Worm (Caenorhabditis elegans) whole organism, L2 larva: Measurements from ENCODE around the gene pgp-3.
A peak's percentile ranks its signal among the peaks of the same experiment; 100 is the strongest.

Experiments
- C34F6.9 ChIP-seq: fragments of 150-350 bp; optimal IDR thresholded peaks from 2 replicates; lab custom pipeline; 2014; ENCODE audit warnings: missing biosample characterization, missing genetic modification characterization
- R02D3.7 ChIP-seq: fragments of 150-350 bp; optimal IDR thresholded peaks from 2 replicates; lab custom pipeline; 2014; ENCODE audit warnings: missing biosample characterization, missing genetic modification characterization
- aly-2 ChIP-seq: fragments of 150-350 bp; optimal IDR thresholded peaks from 2 replicates; lab custom pipeline; 2014; ENCODE audit warnings: missing biosample characterization, missing genetic modification characterization
- ama-1 ChIP-seq: fragments of 150-350 bp; optimal IDR thresholded peaks from 2 replicates; lab custom pipeline; 2018; ENCODE audit warnings: inconsistent platforms
- ceh-16 ChIP-seq: fragments of 150-350 bp; optimal IDR thresholded peaks from 2 replicates; lab custom pipeline; 2014; ENCODE audit warnings: missing biosample characterization, missing genetic modification characterization
- ceh-82 ChIP-seq: fragments of 150-350 bp; optimal IDR thresholded peaks from 2 replicates; lab custom pipeline; 2014; ENCODE audit warnings: missing biosample characterization, missing genetic modification characterization
- lin-39 ChIP-seq: fragments of 150-350 bp; optimal IDR thresholded peaks from 2 replicates; lab custom pipeline; 2014; ENCODE audit warnings: missing biosample characterization, missing genetic modification reagents, missing genetic modification characterization
- mab-5 ChIP-seq: fragments of 150-350 bp; optimal IDR thresholded peaks from 2 replicates; lab custom pipeline; 2014; ENCODE audit warnings: missing biosample characterization, missing genetic modification characterization
- nhr-12 ChIP-seq: fragments of 150-350 bp; optimal IDR thresholded peaks from 2 replicates; lab custom pipeline; 2014; ENCODE audit warnings: missing biosample characterization, missing genetic modification characterization
- nhr-25 ChIP-seq: fragments of 150-350 bp; sonication (generic microtip); optimal IDR thresholded peaks from 3 replicates; lab custom pipeline; 2014; ENCODE audit warnings: missing biosample characterization, missing genetic modification characterization
- sma-9 ChIP-seq, 2 experiments: fragments of 150-350 bp in 1 of 2; sonication (generic microtip) in 1 of 2; optimal IDR thresholded peaks; 2 replicates each; lab custom pipeline; 2014 to 2016; ENCODE audit warnings: missing genetic modification characterization in 2 of 2, mild to moderate bottlenecking in 1 of 2, missing biosample characterization in 1 of 2, missing compliant biosample characterization in 1 of 2, missing genetic modification reagents in 1 of 2, moderate library complexity in 1 of 2
- snpc-4 ChIP-seq: fragments of 150-350 bp; optimal IDR thresholded peaks from 2 replicates; lab custom pipeline; 2014; ENCODE audit warnings: missing biosample characterization, missing genetic modification characterization
- unc-55 ChIP-seq: fragments of 150-350 bp; sonication (generic microtip); optimal IDR thresholded peaks from 3 replicates; lab custom pipeline; 2014; ENCODE audit warnings: missing biosample characterization, missing genetic modification reagents, missing genetic modification characterization
- zag-1 ChIP-seq: fragments of 150-350 bp; optimal IDR thresholded peaks from 2 replicates; lab custom pipeline; 2014; ENCODE audit warnings: missing biosample characterization, missing genetic modification characterization

DNA sequence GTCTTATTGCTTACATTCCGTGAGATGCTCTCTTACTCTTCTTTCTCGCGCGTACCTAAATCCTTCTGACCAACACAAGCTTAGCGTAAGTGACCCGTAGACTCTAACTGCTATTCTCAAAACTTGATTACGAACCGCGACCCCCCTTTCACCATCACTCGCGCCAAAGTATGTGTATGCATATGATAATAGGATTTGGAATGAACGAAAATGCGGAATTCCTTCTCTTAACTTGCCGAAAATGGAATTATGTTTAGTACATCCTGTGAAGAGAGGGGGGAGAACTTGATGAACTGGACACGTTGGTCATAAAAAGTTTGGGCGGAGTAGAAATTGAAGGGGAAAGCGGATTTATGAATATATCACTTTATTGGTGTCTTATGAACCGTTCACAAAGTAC is 34.9 kb downstream of the pgp-3 start:
- no peak for TF ChIP-seq zag-1 (tag; lab: Kevin White, UChicago)
- TF ChIP-seq snpc-4 (tag; lab: Kevin White, UChicago) = no peak
- TF ChIP-seq unc-55 (GFP tag; lab: Kevin White, UChicago) = no peak
- no peak for TF ChIP-seq lin-39 (tag; lab: Kevin White, UChicago)
- peak; percentile 6 for TF ChIP-seq sma-9 (GFP tag; optimal IDR thresholded peaks at IDR 0.05; lab: Kevin White, UChicago)
- no peak for TF ChIP-seq sma-9 (tag; optimal IDR thresholded peaks at IDR 0.05; lab: Kevin White, UChicago)
- no peak for TF ChIP-seq ama-1 (lab: Kevin White, UChicago)
- no peak for TF ChIP-seq nhr-12
- no peak for TF ChIP-seq C34F6.9 (tag; lab: Kevin White, UChicago)
- TF ChIP-seq R02D3.7 = no peak
- no peak for TF ChIP-seq mab-5 (tag; lab: Kevin White, UChicago)
- no peak for TF ChIP-seq nhr-25
- TF ChIP-seq ceh-16 (tag; lab: Kevin White, UChicago) = no peak
- no peak for TF ChIP-seq ceh-82 (tag; lab: Kevin White, UChicago)
- no peak for TF ChIP-seq aly-2 (tag; lab: Kevin White, UChicago)
